Worm (Caenorhabditis elegans): ENCODE measurements around the gene lam-2.

DNA sequence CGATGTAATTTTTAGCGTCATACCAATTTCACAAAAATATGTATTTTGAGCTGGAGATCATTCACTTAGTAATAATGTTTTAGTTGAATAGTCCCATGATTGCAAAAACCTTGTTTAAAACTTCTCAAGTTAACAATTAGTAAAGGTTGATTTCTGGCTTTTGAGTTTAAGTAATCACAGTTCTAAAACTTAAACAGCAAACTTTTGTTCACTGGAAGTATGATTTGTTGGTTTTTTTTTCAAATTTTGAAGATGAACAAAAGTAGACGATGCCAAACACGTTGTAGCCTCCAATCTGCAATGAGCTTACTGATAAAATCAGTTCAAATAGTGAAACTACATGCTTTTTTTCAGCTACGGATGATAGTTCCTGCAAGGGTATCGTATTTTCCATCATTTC is 38.5 kb downstream of the lam-2 start, which contains the start of gene C36B7.1:
- no peak for TF ChIP-seq nhr-76 (tag; optimal IDR thresholded peaks at IDR 0.05)
- no peak for TF ChIP-seq lin-13 (tag; optimal IDR thresholded peaks at IDR 0.05)
- no peak for TF ChIP-seq lsy-2 (tag; optimal IDR thresholded peaks at IDR 0.05)
- no peak for TF ChIP-seq ceh-39 (tag; optimal IDR thresholded peaks at IDR 0.05)
- no peak for TF ChIP-seq unc-62 (GFP tag; optimal IDR thresholded peaks at IDR 0.05)

All from whole organism, mixed stage, embryonic.